Fruit fly (Drosophila melanogaster): Measurements from ENCODE around the gene ppk31.
A peak's percentile ranks its signal among the peaks of the same experiment; 100 is the strongest.

The ppk31 gene

dm6 chr3R:27208724-27209343 is 45.9 kb downstream of the ppk31 start:
- TF ChIP-seq noc (tag; optimal IDR thresholded peaks at IDR 0.05), result no peak

DNA sequence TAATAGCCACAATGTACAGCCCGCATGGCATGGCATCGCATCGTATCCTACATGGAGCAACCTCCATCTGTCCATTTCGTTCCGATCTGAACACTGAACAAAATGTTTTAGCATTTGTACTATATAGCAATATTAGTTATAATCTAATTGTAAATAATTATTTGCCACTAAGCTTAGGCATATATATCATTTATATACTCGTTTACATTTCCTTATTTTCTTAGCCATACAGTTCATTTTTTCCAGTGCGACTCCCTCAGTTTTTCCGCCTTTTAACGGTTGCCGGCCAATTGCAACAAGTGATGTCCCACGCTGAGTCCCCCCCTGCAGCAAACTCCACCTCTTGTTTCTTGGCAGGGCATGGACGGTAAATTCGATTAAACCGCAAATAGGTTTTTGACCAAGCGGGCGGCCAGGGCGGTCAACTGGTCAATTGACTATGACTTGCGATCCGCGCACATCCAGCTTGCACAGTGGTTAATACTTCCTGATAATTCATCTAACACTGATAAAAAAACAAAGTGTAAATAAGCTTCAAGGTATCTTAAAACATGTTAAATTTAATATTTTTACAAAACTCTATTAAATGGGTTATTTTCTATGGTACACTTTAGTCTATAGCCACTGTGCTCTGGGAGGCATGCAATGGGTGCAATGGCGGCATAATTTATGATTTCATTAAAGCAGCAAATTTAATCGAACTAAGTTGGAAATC is 46.8 kb downstream of the ppk31 start:
- no peak for TF ChIP-seq noc (tag; optimal IDR thresholded peaks at IDR 0.05)

- peak; percentile 24 for TF ChIP-seq noc (tag; optimal IDR thresholded peaks at IDR 0.05)
These were observed 50.2 kb downstream of the ppk31 start for dm6 chr3R:27212979-27213580.
